Fruit fly (Drosophila melanogaster): ENCODE measurements around the gene CG6885.

The CG6885 gene

dm6 chr3L:18784562-18784961 is 40.3 kb downstream of the CG6885 start (continued):
- TF ChIP-seq h (optimal IDR thresholded peaks at IDR 0.05): no peak
- peak; percentile 67; the same call in 1 of the 2 replicates for TF ChIP-seq CG14667 (GFP tag; IDR thresholded peaks at IDR 0.05)
- no peak for TF ChIP-seq gt (GFP tag; IDR thresholded peaks at IDR 0.05)
- TF ChIP-seq CG1832 (GFP tag; optimal IDR thresholded peaks at IDR 0.05): no peak
- peak; percentile 50 for TF ChIP-seq CG2712 (tag; optimal IDR thresholded peaks at IDR 0.05)
- no peak for TF ChIP-seq CG8765 (GFP tag; IDR thresholded peaks at IDR 0.05)
- TF ChIP-seq maf-S (GFP tag; optimal IDR thresholded peaks at IDR 0.05): no peak
- TF ChIP-seq Max (GFP tag; optimal IDR thresholded peaks at IDR 0.05): no peak
- TF ChIP-seq CkIIα-i1 (GFP tag; IDR thresholded peaks at IDR 0.05): no peak
- TF ChIP-seq CG18262 (tag; optimal IDR thresholded peaks at IDR 0.05): peak; percentile 34
- TF ChIP-seq seq (GFP tag; IDR thresholded peaks at IDR 0.05): peak; percentile 81
- no peak for TF ChIP-seq NFAT (GFP tag; IDR thresholded peaks at IDR 0.05)
- no peak for TF ChIP-seq Bdp1 (GFP tag; optimal IDR thresholded peaks at IDR 0.05)
- TF ChIP-seq stwl (tag; optimal IDR thresholded peaks at IDR 0.05): no peak
- TF ChIP-seq CG3995 (GFP tag; optimal IDR thresholded peaks at IDR 0.05): no peak
- TF ChIP-seq Antp (GFP tag; optimal IDR thresholded peaks at IDR 0.05): peak; percentile 13
- peak; percentile 52 for TF ChIP-seq PHDP (tag; optimal IDR thresholded peaks at IDR 0.05)
- no peak for TF ChIP-seq CG31388 (GFP tag; optimal IDR thresholded peaks at IDR 0.05)
- TF ChIP-seq CG8478 (optimal IDR thresholded peaks at IDR 0.05): no peak
- peak; percentile 24 for TF ChIP-seq fu2 (GFP tag; optimal IDR thresholded peaks at IDR 0.05)
- no peak for TF ChIP-seq CG3163 (GFP tag; optimal IDR thresholded peaks at IDR 0.05)
- peak; percentile 77 for TF ChIP-seq HLH3B (GFP tag; IDR thresholded peaks at IDR 0.05)
- TF ChIP-seq CG10321 (GFP tag; IDR thresholded peaks at IDR 0.05): peak; percentile 56; the same call in 1 of the 2 replicates
- TF ChIP-seq C15 (GFP tag; IDR thresholded peaks at IDR 0.05): 0 out of 3 replicates have a peak, but pooled peaks have one; percentile 36
- TF ChIP-seq chm (GFP tag; IDR thresholded peaks at IDR 0.05): peak; percentile 60; the same call in 1 of the 2 replicates
- TF ChIP-seq Fer1 (GFP tag; optimal IDR thresholded peaks at IDR 0.05): peak; percentile 37
- TF ChIP-seq CG8281 (tag; optimal IDR thresholded peaks at IDR 0.05): peak; percentile 7
- TF ChIP-seq Sry-β (GFP tag; optimal IDR thresholded peaks at IDR 0.05): no peak
- peak; percentile 85 for TF ChIP-seq Sox102F (GFP tag; optimal IDR thresholded peaks at IDR 0.05)
- peak in 1 of 2 experiments; percentile 85 for TF ChIP-seq Hr51 (GFP tag; optimal IDR thresholded peaks at IDR 0.05)
- TF ChIP-seq Kr (GFP tag; optimal IDR thresholded peaks at IDR 0.05): no peak
- TF ChIP-seq Bteb2 (GFP tag; optimal IDR thresholded peaks at IDR 0.05): no peak
- peak; percentile 56 for TF ChIP-seq CG12942 (GFP tag; optimal IDR thresholded peaks at IDR 0.05)
- TF ChIP-seq cato (GFP tag; optimal IDR thresholded peaks at IDR 0.05; ENCODE audit: borderline replicate concordance): peak; percentile 16
- TF ChIP-seq CG12769 (tag; optimal IDR thresholded peaks at IDR 0.05): peak; percentile 44
- no peak for TF ChIP-seq gro (GFP tag; optimal IDR thresholded peaks at IDR 0.05)
- TF ChIP-seq CG17328 (GFP tag; IDR thresholded peaks at IDR 0.05): peak; percentile 67
- no peak for TF ChIP-seq ato (GFP tag; IDR thresholded peaks at IDR 0.05; ENCODE audit: partially characterized antibody)
- no peak for TF ChIP-seq vfl (GFP tag; optimal IDR thresholded peaks at IDR 0.05)
- TF ChIP-seq CG2889 (GFP tag; IDR thresholded peaks at IDR 0.05): peak; percentile 61; the same call in 2 of the 3 replicates
- TF ChIP-seq CG6813 (GFP tag; optimal IDR thresholded peaks at IDR 0.05): no peak
- peak; percentile 13 for TF ChIP-seq cwo (GFP tag; optimal IDR thresholded peaks at IDR 0.05)
- peak; percentile 48 for TF ChIP-seq nmo (GFP tag; optimal IDR thresholded peaks at IDR 0.05)
- no peak for TF ChIP-seq emc (GFP tag; optimal IDR thresholded peaks at IDR 0.05)
- peak; percentile 48 for TF ChIP-seq HLH54F (GFP tag; optimal IDR thresholded peaks at IDR 0.05)
- TF ChIP-seq prd (optimal IDR thresholded peaks at IDR 0.05): no peak
- TF ChIP-seq prd (GFP tag; IDR thresholded peaks at IDR 0.05): peak; percentile 72
- TF ChIP-seq CG14710 (tag; optimal IDR thresholded peaks at IDR 0.05): no peak
- TF ChIP-seq CG10959 (GFP tag; IDR thresholded peaks at IDR 0.05): no peak
- TF ChIP-seq CG2116 (GFP tag; optimal IDR thresholded peaks at IDR 0.05): peak; percentile 17
- no peak for TF ChIP-seq GATAe (GFP tag; conservative IDR thresholded peaks at IDR 0.05)
- no peak for TF ChIP-seq crp (GFP tag; optimal IDR thresholded peaks at IDR 0.05)

All from whole organism, embryonic.